Fruit fly (Drosophila melanogaster) whole organism, embryonic: Measurements from ENCODE around the gene NELF-B.

Experiments used
- BEAF-32 ChIP-seq: fragments of 200-800 bp; sonication (Bioruptor generic); optimal IDR thresholded peaks from 3 replicates; lab custom pipeline; 2017; ENCODE audit warnings: missing biosample characterization, missing genetic modification characterization, mild to moderate bottlenecking, moderate library complexity, missing genetic modification reagents
- CG10565 ChIP-seq: fragments of 200-800 bp; sonication (Bioruptor generic); optimal IDR thresholded peaks from 3 replicates; lab custom pipeline; 2016; ENCODE audit warnings: missing biosample characterization, mild to moderate bottlenecking, missing genetic modification characterization
- CG12744 ChIP-seq: fragments of 200-800 bp; sonication (Bioruptor generic); optimal IDR thresholded peaks from 2 replicates; lab custom pipeline; 2016; ENCODE audit warnings: missing biosample characterization, missing genetic modification characterization
- CG13287 ChIP-seq: fragments of 200-800 bp; sonication (Bioruptor generic); IDR thresholded peaks from 2 replicates; pipeline ENCODE4 v1.3.6; 2022; ENCODE audit warnings: missing biosample characterization, missing genetic modification characterization; ENCODE audit not compliant: partially characterized antibody
- CG15514 ChIP-seq: fragments of 200-800 bp; sonication (Bioruptor generic); optimal IDR thresholded peaks from 3 replicates; lab custom pipeline; 2017; ENCODE audit warnings: missing biosample characterization, missing genetic modification characterization, mild to moderate bottlenecking, moderate library complexity, missing genetic modification reagents
- CG17568 ChIP-seq: fragments of 200-800 bp; sonication (Bioruptor generic); optimal IDR thresholded peaks from 2 replicates; lab custom pipeline; 2018; ENCODE audit warnings: missing biosample characterization, mild to moderate bottlenecking, missing genetic modification characterization, moderate library complexity
- CG18011 ChIP-seq: fragments of 200-800 bp; sonication (Bioruptor generic); optimal IDR thresholded peaks from 2 replicates; lab custom pipeline; 2017; ENCODE audit warnings: missing biosample characterization, missing genetic modification characterization, mild to moderate bottlenecking, moderate library complexity, missing genotype
- CG2129 ChIP-seq: fragments of 200-800 bp; sonication (Bioruptor generic); IDR thresholded peaks from 2 replicates; pipeline ENCODE4 v1.3.6; 2022; ENCODE audit warnings: missing biosample characterization, missing genetic modification characterization; ENCODE audit not compliant: partially characterized antibody
- CG33557 ChIP-seq: fragments of 200-800 bp; sonication (Bioruptor generic); optimal IDR thresholded peaks from 2 replicates; lab custom pipeline; 2019; ENCODE audit warnings: missing biosample characterization, mild to moderate bottlenecking, missing genetic modification characterization, moderate library complexity
- CG34224 ChIP-seq: fragments of 200-800 bp; sonication (Bioruptor generic); IDR thresholded peaks from 3 replicates; pipeline ENCODE4 v1.3.6; 2022; ENCODE audit warnings: missing biosample characterization, missing genetic modification characterization; ENCODE audit not compliant: partially characterized antibody
- CG42726 ChIP-seq: fragments of 200-800 bp; sonication (Bioruptor generic); IDR thresholded peaks from 2 replicates; pipeline ENCODE4 v1.3.6; 2022; ENCODE audit warnings: missing biosample characterization, missing genetic modification characterization; ENCODE audit not compliant: partially characterized antibody
- CG4820 ChIP-seq: fragments of 200-800 bp; sonication (Bioruptor generic); optimal IDR thresholded peaks from 3 replicates; lab custom pipeline; 2016; ENCODE audit warnings: missing biosample characterization, missing genetic modification characterization
- CG6813 ChIP-seq: fragments of 200-800 bp; sonication (Bioruptor generic); optimal IDR thresholded peaks from 2 replicates; lab custom pipeline; 2017; ENCODE audit warnings: missing biosample characterization, missing genetic modification characterization, mild to moderate bottlenecking, moderate library complexity, missing genetic modification reagents
- CG7928 ChIP-seq: fragments of 200-800 bp; sonication (Bioruptor generic); optimal IDR thresholded peaks from 2 replicates; lab custom pipeline; 2017; ENCODE audit warnings: missing biosample characterization, mild to moderate bottlenecking, missing genetic modification characterization
- CG7987 ChIP-seq: fragments of 200-800 bp; sonication (Bioruptor generic); optimal IDR thresholded peaks from 2 replicates; lab custom pipeline; 2018; ENCODE audit warnings: missing biosample characterization, mild to moderate bottlenecking, missing genetic modification characterization, moderate library complexity
- CTCF ChIP-seq: fragments of 200-800 bp; sonication (Bioruptor generic); optimal IDR thresholded peaks from 2 replicates; lab custom pipeline; 2017; ENCODE audit warnings: missing biosample characterization, mild to moderate bottlenecking, missing genetic modification characterization, moderate library complexity
- Deaf1 ChIP-seq: fragments of 200-800 bp; optimal IDR thresholded peaks from 3 replicates; lab custom pipeline; 2019; ENCODE audit warnings: missing biosample characterization, mild to moderate bottlenecking, missing genetic modification characterization, moderate library complexity
- Dip3 ChIP-seq: fragments of 200-800 bp; sonication (Bioruptor generic); optimal IDR thresholded peaks from 3 replicates; lab custom pipeline; 2016; ENCODE audit warnings: missing biosample characterization, missing genetic modification characterization
- Dll ChIP-seq: fragments of 200-800 bp; sonication (Bioruptor generic); IDR thresholded peaks from 4 replicates; pipeline ENCODE4 v1.3.6; 2022; ENCODE audit warnings: missing biosample characterization, missing genetic modification characterization; ENCODE audit not compliant: partially characterized antibody
- E2f2 ChIP-seq: fragments of 200-800 bp; sonication (Bioruptor generic); IDR thresholded peaks from 2 replicates; pipeline ENCODE4 v1.3.6; 2022; ENCODE audit warnings: missing biosample characterization, missing genetic modification characterization
- Elba2 ChIP-seq: fragments of 200-800 bp; sonication (Bioruptor generic); optimal IDR thresholded peaks from 3 replicates; lab custom pipeline; 2016; ENCODE audit warnings: missing biosample characterization, missing genetic modification characterization
- Ets65A ChIP-seq: fragments of 200-800 bp; sonication (Bioruptor generic); peaks from one replicate; lab custom pipeline; 2016; ENCODE audit warnings: missing biosample characterization, missing genetic modification characterization
- H15 ChIP-seq: fragments of 200-800 bp; sonication (Bioruptor generic); IDR thresholded peaks from 3 replicates; pipeline ENCODE4 v1.3.6; 2022; ENCODE audit warnings: missing biosample characterization, missing genetic modification characterization
- H2.0 ChIP-seq: fragments of 200-800 bp; sonication (Bioruptor generic); IDR thresholded peaks from 2 replicates; pipeline ENCODE4 v1.3.6; 2022; ENCODE audit warnings: missing biosample characterization, missing genetic modification characterization
- Hand ChIP-seq: fragments of 200-800 bp; sonication (Bioruptor generic); optimal IDR thresholded peaks from 2 replicates; lab custom pipeline; 2017; ENCODE audit warnings: mild to moderate bottlenecking, missing biosample characterization, missing genetic modification reagents, missing genetic modification characterization
- Hr39 ChIP-seq: fragments of >200 bp; optimal IDR thresholded peaks from 2 replicates; lab custom pipeline; 2017
- Jarid2 ChIP-seq: fragments of 200-800 bp; sonication (Bioruptor generic); optimal IDR thresholded peaks from 3 replicates; lab custom pipeline; 2017; ENCODE audit warnings: mild to moderate bottlenecking, missing biosample characterization, missing genetic modification reagents, missing genetic modification characterization
- Meics ChIP-seq: fragments of 200-800 bp; sonication (Bioruptor generic); optimal IDR thresholded peaks from 2 replicates; lab custom pipeline; 2017; ENCODE audit warnings: missing biosample characterization, mild to moderate bottlenecking, missing genetic modification characterization
- Mes4 ChIP-seq: fragments of 200-800 bp; sonication (Bioruptor generic); optimal IDR thresholded peaks from 2 replicates; lab custom pipeline; 2016; ENCODE audit warnings: missing biosample characterization, missing genetic modification characterization
- Nf-YA ChIP-seq: fragments of 200-800 bp; sonication (Bioruptor generic); IDR thresholded peaks from 2 replicates; pipeline ENCODE4 v1.3.6; 2022; ENCODE audit warnings: missing biosample characterization, missing genetic modification characterization
- Oli ChIP-seq: fragments of 200-800 bp; sonication (Bioruptor generic); optimal IDR thresholded peaks from 2 replicates; lab custom pipeline; 2018; ENCODE audit warnings: missing biosample characterization, mild to moderate bottlenecking, missing genetic modification characterization, moderate library complexity
- Sry-δ ChIP-seq: fragments of 200-800 bp; sonication (Bioruptor generic); optimal IDR thresholded peaks from 2 replicates; lab custom pipeline; 2016; ENCODE audit warnings: missing biosample characterization, missing genetic modification characterization
- Xrp1 ChIP-seq: fragments of 200-800 bp; sonication (Bioruptor generic); IDR thresholded peaks from 2 replicates; pipeline ENCODE4 v1.3.6; 2022; ENCODE audit warnings: missing biosample characterization, missing genetic modification characterization
- YL-1 ChIP-seq: fragments of 200-800 bp; sonication (Bioruptor generic); optimal IDR thresholded peaks from 3 replicates; lab custom pipeline; 2017; ENCODE audit warnings: missing biosample characterization, mild to moderate bottlenecking, missing genetic modification characterization
- bigmax ChIP-seq: fragments of 200-800 bp; sonication (Bioruptor generic); optimal IDR thresholded peaks from 2 replicates; lab custom pipeline; 2018; ENCODE audit warnings: missing biosample characterization, mild to moderate bottlenecking, missing genetic modification characterization
- cas ChIP-seq: fragments of 200-800 bp; sonication (Bioruptor generic); IDR thresholded peaks from 2 replicates; pipeline ENCODE4 v1.3.6; 2022; ENCODE audit warnings: missing biosample characterization, missing genetic modification characterization
- dati ChIP-seq: fragments of 200-800 bp; sonication (Bioruptor generic); IDR thresholded peaks from 2 replicates; pipeline ENCODE4 v1.3.6; 2022; ENCODE audit warnings: missing biosample characterization, missing genetic modification characterization
- disco-r ChIP-seq: fragments of 200-800 bp; sonication (Bioruptor generic); optimal IDR thresholded peaks from 2 replicates; lab custom pipeline; 2016; ENCODE audit warnings: missing biosample characterization, missing genetic modification characterization
- dysf ChIP-seq: fragments of 200-800 bp; sonication (Bioruptor generic); IDR thresholded peaks from 3 replicates; pipeline ENCODE4 v1.3.6; 2022; ENCODE audit warnings: missing biosample characterization, missing genetic modification characterization
- psq ChIP-seq: fragments of 200-800 bp; sonication (Bioruptor generic); optimal IDR thresholded peaks from 2 replicates; lab custom pipeline; 2017; ENCODE audit warnings: missing biosample characterization, missing genetic modification characterization
- row ChIP-seq: fragments of 200-800 bp; sonication (Bioruptor generic); IDR thresholded peaks from 3 replicates; pipeline ENCODE4 v1.3.6; 2022; ENCODE audit warnings: missing biosample characterization, missing genetic modification characterization
- sna ChIP-seq: fragments of 200-800 bp; sonication (Bioruptor generic); IDR thresholded peaks from 2 replicates; pipeline ENCODE4 v1.3.6; 2022; ENCODE audit warnings: missing biosample characterization, missing genetic modification characterization; ENCODE audit not compliant: partially characterized antibody
- tgo ChIP-seq: fragments of 200-800 bp; sonication (Bioruptor generic); IDR thresholded peaks from 3 replicates; pipeline ENCODE4 v1.3.6; 2022; ENCODE audit warnings: missing biosample characterization, missing genetic modification characterization
- trem ChIP-seq: fragments of 200-800 bp; optimal IDR thresholded peaks from 3 replicates; lab custom pipeline; 2019; ENCODE audit warnings: missing biosample characterization, mild to moderate bottlenecking, missing genetic modification characterization, moderate library complexity
- vvl ChIP-seq: fragments of 200-800 bp; sonication (Bioruptor generic); IDR thresholded peaks from 2 replicates; pipeline ENCODE4 v1.3.6; 2022; ENCODE audit warnings: missing biosample characterization, missing genetic modification characterization

Gene NELF-B

dm6 chrX:7764682-7765081 lies 36.5 kb upstream of the NELF-B start, which contains the start of gene Ir7a (continued):
- no peak for TF ChIP-seq CG12744 (GFP tag; lab: Kevin White, UChicago)
- TF ChIP-seq Jarid2 (GFP tag; lab: Kevin White, UChicago), result no peak
- TF ChIP-seq Meics (GFP tag; lab: Kevin White, UChicago), result no peak
- no peak for TF ChIP-seq Hand (GFP tag; lab: Kevin White, UChicago)
- TF ChIP-seq CG7987 (GFP tag; lab: Kevin White, UChicago), result no peak
- TF ChIP-seq Xrp1 (GFP tag; lab: Robert Waterston, UW), result no peak
- TF ChIP-seq, all 482 proteins: peak for 0

dm6 chrX:7746342-7746741 lies 18.2 kb upstream of the NELF-B start:
- no peak for TF ChIP-seq trem (tag; lab: Kevin White, UChicago)
- peak; percentile 74 for TF ChIP-seq CG15514 (GFP tag; lab: Kevin White, UChicago)
- no peak for TF ChIP-seq disco-r (GFP tag; lab: Kevin White, UChicago)
- peak; percentile 84 for TF ChIP-seq Hr39 (lab: Kevin White, UChicago)
- TF ChIP-seq row (GFP tag; lab: Robert Waterston, UW), result 0 out of 3 replicates have a peak, but pooled peaks have one; percentile 1

- no peak for TF ChIP-seq CG6813 (GFP tag; lab: Kevin White, UChicago)
- peak; percentile 66 for TF ChIP-seq CTCF (GFP tag; lab: Kevin White, UChicago)
Observed at dm6 chrX:7744036-7744435, 15.9 kb upstream of the NELF-B start.

dm6 chrX:7737156-7737771 lies 9.1 kb upstream of the NELF-B start:
- TF ChIP-seq H15, result no peak
- TF ChIP-seq Dip3 (GFP tag; lab: Kevin White, UChicago), result no peak
- no peak for TF ChIP-seq Deaf1 (tag; lab: Kevin White, UChicago)
- 0 out of 2 replicates have a peak, but pooled peaks have one; percentile 30 for TF ChIP-seq vvl
- TF ChIP-seq CG4820, result no peak
- TF ChIP-seq CG42726 (GFP tag; lab: Robert Waterston, UW), result no peak
- peak; percentile 25 for TF ChIP-seq Ets65A (GFP tag; lab: Kevin White, UChicago)
- TF ChIP-seq CG7928 (GFP tag; lab: Kevin White, UChicago), result peak; percentile 37
- TF ChIP-seq Dll (GFP tag; lab: Robert Waterston, UW), result 0 out of 4 replicates have a peak, but pooled peaks have one; percentile 41
- 0 out of 3 replicates have a peak, but pooled peaks have one; percentile 24 for TF ChIP-seq CG34224
- peak; percentile 39 for TF ChIP-seq YL-1
- no peak for TF ChIP-seq psq (GFP tag; lab: Kevin White, UChicago)
- peak; percentile 56 for TF ChIP-seq Sry-δ
- TF ChIP-seq Nf-YA (GFP tag; lab: Robert Waterston, UW), result no peak
- no peak for TF ChIP-seq CG18011
- peak; percentile 55 for TF ChIP-seq BEAF-32 (GFP tag; lab: Kevin White, UChicago)
- TF ChIP-seq H2.0 (GFP tag; lab: Robert Waterston, UW), result no peak
- no peak for TF ChIP-seq Oli (tag; lab: Kevin White, UChicago)
- no peak for TF ChIP-seq CG17568 (GFP tag; lab: Kevin White, UChicago)
- peak; percentile 95 for TF ChIP-seq E2f2
- peak; percentile 38 for TF ChIP-seq Elba2 (GFP tag; lab: Kevin White, UChicago)
- no peak for TF ChIP-seq cas
- TF ChIP-seq CG13287 (GFP tag; lab: Robert Waterston, UW), result peak; percentile 58
- no peak for TF ChIP-seq Mes4
- TF ChIP-seq sna, result no peak
- peak; percentile 80 for TF ChIP-seq bigmax
- no peak for TF ChIP-seq dysf (GFP tag; lab: Robert Waterston, UW)
- no peak for TF ChIP-seq CG10565
- TF ChIP-seq CG33557 (GFP tag; lab: Kevin White, UChicago), result no peak
- TF ChIP-seq tgo, result no peak
- no peak for TF ChIP-seq dati
- TF ChIP-seq CG2129 (GFP tag; lab: Robert Waterston, UW), result no peak
